Fruit fly (Drosophila melanogaster) whole organism, prepupa: ENCODE measurements around the gene CG44005.

Experiments used
- Blimp-1 ChIP-seq: fragments of 200-800 bp; sonication (Bioruptor generic); optimal IDR thresholded peaks from 3 replicates; lab custom pipeline; 2017; ENCODE audit warnings: missing biosample characterization, missing genetic modification characterization, mild to moderate bottlenecking, moderate library complexity, missing genetic modification reagents
- CG10669 ChIP-seq: fragments of 200-800 bp; sonication (Bioruptor generic); optimal IDR thresholded peaks from 3 replicates; lab custom pipeline; 2018; ENCODE audit warnings: missing biosample characterization, mild to moderate bottlenecking, missing genetic modification characterization, moderate library complexity
- CG11902 ChIP-seq: fragments of 200-800 bp; sonication (Bioruptor generic); optimal IDR thresholded peaks from 3 replicates; lab custom pipeline; 2016; ENCODE audit warnings: missing biosample characterization, missing genetic modification characterization
- CG15336 ChIP-seq: fragments of 200-800 bp; sonication (Bioruptor generic); IDR thresholded peaks from 2 replicates; pipeline ENCODE4 v1.3.6; 2022; ENCODE audit warnings: missing biosample characterization, missing genetic modification characterization
- CG1621 ChIP-seq: fragments of 200-800 bp; sonication (Bioruptor generic); optimal IDR thresholded peaks from 3 replicates; lab custom pipeline; 2018; ENCODE audit warnings: missing biosample characterization, mild to moderate bottlenecking, missing genetic modification characterization
- CG16779 ChIP-seq: fragments of 200-800 bp; sonication (Bioruptor generic); optimal IDR thresholded peaks from 3 replicates; lab custom pipeline; 2017; ENCODE audit warnings: missing biosample characterization, mild to moderate bottlenecking, missing genetic modification characterization
- CG3032 ChIP-seq: fragments of 200-800 bp; optimal IDR thresholded peaks from 2 replicates; lab custom pipeline; 2019; ENCODE audit warnings: missing biosample characterization, mild to moderate bottlenecking, missing genetic modification characterization, moderate library complexity
- CG31627 ChIP-seq: fragments of 200-800 bp; sonication (Bioruptor generic); optimal IDR thresholded peaks from 3 replicates; lab custom pipeline; 2016; ENCODE audit warnings: missing biosample characterization, missing genetic modification characterization
- CG32006 ChIP-seq: fragments of 200-800 bp; sonication (Bioruptor generic); optimal IDR thresholded peaks from 3 replicates; lab custom pipeline; 2017; ENCODE audit warnings: missing biosample characterization, mild to moderate bottlenecking, missing genetic modification characterization
- CG34406 ChIP-seq: fragments of 200-800 bp; sonication (Bioruptor generic); optimal IDR thresholded peaks from 3 replicates; lab custom pipeline; 2016; ENCODE audit warnings: missing biosample characterization, missing genetic modification characterization
- CG3919 ChIP-seq: fragments of 200-800 bp; sonication (Bioruptor generic); optimal IDR thresholded peaks from 3 replicates; lab custom pipeline; 2016; ENCODE audit warnings: missing biosample characterization, missing genetic modification characterization
- CG6792 ChIP-seq: fragments of 200-800 bp; sonication (Bioruptor generic); optimal IDR thresholded peaks from 3 replicates; lab custom pipeline; 2016; ENCODE audit warnings: missing biosample characterization, missing genetic modification characterization
- CG6808 ChIP-seq: fragments of 200-800 bp; sonication (Bioruptor generic); optimal IDR thresholded peaks from 3 replicates; lab custom pipeline; 2017; ENCODE audit warnings: missing biosample characterization, missing genetic modification characterization, mild to moderate bottlenecking, moderate library complexity, missing genetic modification reagents
- CG6854 ChIP-seq: fragments of 200-800 bp; sonication (Bioruptor generic); optimal IDR thresholded peaks from 2 replicates; lab custom pipeline; 2017; ENCODE audit warnings: missing biosample characterization, mild to moderate bottlenecking, missing genetic modification characterization
- CG7368 ChIP-seq: fragments of 200-800 bp; sonication (Bioruptor generic); optimal IDR thresholded peaks from 3 replicates; lab custom pipeline; 2016; ENCODE audit warnings: missing biosample characterization, missing genetic modification characterization
- CG8119 ChIP-seq: fragments of 200-800 bp; sonication (Bioruptor generic); IDR thresholded peaks from 3 replicates; pipeline ENCODE4 v1.3.6; 2022; ENCODE audit warnings: missing biosample characterization, missing genetic modification characterization
- CG8319 ChIP-seq: fragments of 200-800 bp; sonication (Bioruptor generic); optimal IDR thresholded peaks from 3 replicates; lab custom pipeline; 2016; ENCODE audit warnings: missing biosample characterization, missing genetic modification characterization
- CG8632 ChIP-seq: fragments of 200-800 bp; sonication (Bioruptor generic); optimal IDR thresholded peaks from 3 replicates; lab custom pipeline; 2016; ENCODE audit warnings: missing biosample characterization, missing genetic modification characterization
- CG9139 ChIP-seq: fragments of 200-800 bp; sonication (Bioruptor generic); optimal IDR thresholded peaks from 3 replicates; lab custom pipeline; 2017; ENCODE audit warnings: missing biosample characterization, mild to moderate bottlenecking, missing genetic modification characterization
- Eip75B ChIP-seq: fragments of 200-800 bp; sonication (Bioruptor generic); optimal IDR thresholded peaks from 3 replicates; lab custom pipeline; 2016; ENCODE audit warnings: missing biosample characterization, missing genetic modification characterization
- Eip93F ChIP-seq: fragments of 200-800 bp; sonication (Bioruptor generic); optimal IDR thresholded peaks from 2 replicates; lab custom pipeline; 2016; ENCODE audit warnings: missing biosample characterization, mild to moderate bottlenecking, missing genetic modification characterization
- Ets21C ChIP-seq: fragments of 200-800 bp; sonication (Bioruptor generic); optimal IDR thresholded peaks from 3 replicates; lab custom pipeline; 2016; ENCODE audit warnings: missing biosample characterization, missing genetic modification characterization
- Ets96B ChIP-seq: fragments of 200-800 bp; optimal IDR thresholded peaks from 2 replicates; lab custom pipeline; 2019; ENCODE audit warnings: missing biosample characterization, mild to moderate bottlenecking, missing genetic modification characterization, moderate library complexity
- Gug ChIP-seq: fragments of 200-800 bp; sonication (Bioruptor generic); IDR thresholded peaks from 2 replicates; pipeline ENCODE4 v1.3.6; 2022; ENCODE audit warnings: missing biosample characterization, missing genetic modification characterization
- Hr38 ChIP-seq: sonication (Bioruptor generic); optimal IDR thresholded peaks from 2 replicates; lab custom pipeline; 2016; ENCODE audit warnings: missing biosample characterization, missing genetic modification characterization
- Hr39 ChIP-seq: fragments of 200-800 bp; sonication (Bioruptor generic); optimal IDR thresholded peaks from 2 replicates; lab custom pipeline; 2016; ENCODE audit warnings: missing biosample characterization, missing genetic modification characterization
- Hr4 ChIP-seq: fragments of 200-800 bp; sonication (Bioruptor generic); optimal IDR thresholded peaks from 3 replicates; lab custom pipeline; 2016; ENCODE audit warnings: missing biosample characterization, missing genetic modification characterization
- Lpt ChIP-seq: fragments of 200-800 bp; sonication (Bioruptor generic); optimal IDR thresholded peaks from 3 replicates; lab custom pipeline; 2016; ENCODE audit warnings: missing biosample characterization, missing genetic modification characterization
- Met ChIP-seq: fragments of 200-800 bp; sonication (Bioruptor generic); optimal IDR thresholded peaks from 3 replicates; lab custom pipeline; 2016; ENCODE audit warnings: missing biosample characterization, missing genetic modification characterization
- OdsH ChIP-seq: fragments of 200-800 bp; sonication (Bioruptor generic); optimal IDR thresholded peaks from 3 replicates; lab custom pipeline; 2016; ENCODE audit warnings: missing biosample characterization, missing genetic modification characterization
- Smox ChIP-seq: fragments of 200-800 bp; sonication (Bioruptor generic); optimal IDR thresholded peaks from 3 replicates; lab custom pipeline; 2016; ENCODE audit warnings: missing biosample characterization, missing genetic modification characterization
- Sox102F ChIP-seq: fragments of 200-800 bp; sonication (Bioruptor generic); optimal IDR thresholded peaks from 2 replicates; lab custom pipeline; 2016; ENCODE audit warnings: missing biosample characterization, mild to moderate bottlenecking, missing genetic modification characterization
- Sox14 ChIP-seq: fragments of 200-800 bp; sonication (Bioruptor generic); optimal IDR thresholded peaks from 3 replicates; lab custom pipeline; 2016; ENCODE audit warnings: missing biosample characterization, missing genetic modification characterization
- Sox15 ChIP-seq: fragments of 200-800 bp; sonication (Bioruptor generic); optimal IDR thresholded peaks from 3 replicates; lab custom pipeline; 2016; ENCODE audit warnings: missing biosample characterization, missing genetic modification characterization
- achi ChIP-seq: fragments of 200-800 bp; sonication (Bioruptor generic); optimal IDR thresholded peaks from 3 replicates; lab custom pipeline; 2016; ENCODE audit warnings: missing biosample characterization, missing genetic modification characterization
- cyc ChIP-seq: fragments of 200-800 bp; sonication (Bioruptor generic); optimal IDR thresholded peaks from 3 replicates; lab custom pipeline; 2016; ENCODE audit warnings: missing biosample characterization, missing genetic modification characterization
- dac ChIP-seq: fragments of 200-800 bp; sonication (Bioruptor generic); optimal IDR thresholded peaks from 2 replicates; lab custom pipeline; 2017; ENCODE audit warnings: missing biosample characterization, mild to moderate bottlenecking, missing genetic modification characterization
- dsx ChIP-seq: fragments of 200-800 bp; optimal IDR thresholded peaks from 3 replicates; lab custom pipeline; 2019; ENCODE audit warnings: missing biosample characterization, mild to moderate bottlenecking, missing genetic modification characterization, moderate library complexity; ENCODE audit not compliant: poor library complexity, severe bottlenecking
- eg ChIP-seq: fragments of 200-800 bp; sonication (Bioruptor generic); IDR thresholded peaks from 3 replicates; pipeline ENCODE4 v1.3.6; 2022; ENCODE audit warnings: missing biosample characterization, missing genetic modification characterization
- esn ChIP-seq: fragments of 200-800 bp; sonication (Bioruptor generic); optimal IDR thresholded peaks from 2 replicates; lab custom pipeline; 2016; ENCODE audit warnings: missing biosample characterization, mild to moderate bottlenecking, missing genetic modification characterization, moderate library complexity
- fd85E ChIP-seq: fragments of 200-800 bp; sonication (Bioruptor generic); optimal IDR thresholded peaks from 3 replicates; lab custom pipeline; 2016; ENCODE audit warnings: missing biosample characterization, missing genetic modification characterization
- fkh ChIP-seq: fragments of 200-800 bp; sonication (Bioruptor generic); optimal IDR thresholded peaks from 3 replicates; lab custom pipeline; 2017; ENCODE audit warnings: missing biosample characterization, mild to moderate bottlenecking, missing genetic modification characterization, moderate library complexity
- lz ChIP-seq: fragments of 200-800 bp; sonication (Bioruptor generic); optimal IDR thresholded peaks from 3 replicates; lab custom pipeline; 2016; ENCODE audit warnings: missing biosample characterization, missing genetic modification characterization
- net ChIP-seq: fragments of 200-800 bp; sonication (Bioruptor generic); optimal IDR thresholded peaks from 3 replicates; lab custom pipeline; 2016; ENCODE audit warnings: missing biosample characterization, missing genetic modification characterization
- spab ChIP-seq: fragments of 200-800 bp; sonication (Bioruptor generic); optimal IDR thresholded peaks from 2 replicates; lab custom pipeline; 2017; ENCODE audit warnings: missing biosample characterization, mild to moderate bottlenecking, missing genetic modification characterization, missing genetic modification reagents
- ss ChIP-seq, 2 experiments: fragments of 200-800 bp; sonication (Bioruptor generic); optimal IDR thresholded peaks; 2 replicates in 1 of 2; 3 replicates in 1 of 2; lab custom pipeline; 2017 to 2018; ENCODE audit warnings: mild to moderate bottlenecking in 2 of 2, missing biosample characterization in 2 of 2, missing genetic modification characterization in 2 of 2, moderate library complexity in 1 of 2
- svp ChIP-seq: fragments of 200-800 bp; sonication (Bioruptor generic); peaks from one replicate; lab custom pipeline; 2016; ENCODE audit warnings: missing biosample characterization, missing genetic modification characterization
- vri ChIP-seq: fragments of 200-800 bp; sonication (Bioruptor generic); optimal IDR thresholded peaks from 3 replicates; lab custom pipeline; 2016; ENCODE audit warnings: missing biosample characterization, mild to moderate bottlenecking, missing genetic modification characterization

The CG44005 gene

DNA sequence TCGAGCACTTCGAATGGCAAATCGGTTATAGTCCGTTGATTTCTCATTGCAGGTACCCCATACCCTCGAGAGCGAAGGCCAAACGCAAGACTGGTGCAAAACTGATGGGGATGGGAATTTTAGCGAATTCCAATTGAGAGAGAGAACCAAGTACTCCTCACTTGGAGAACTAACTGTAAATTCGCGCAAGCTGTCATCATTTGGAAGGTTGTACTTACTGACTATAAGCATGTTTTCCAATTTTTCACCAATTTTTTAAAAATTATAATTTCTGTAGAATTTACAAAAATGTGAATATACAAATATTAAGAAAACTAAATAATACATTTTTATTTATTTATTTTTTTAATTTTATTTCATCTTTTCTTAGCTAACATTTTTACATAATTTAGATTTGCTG is at the start of gene CG44005:
Gene CG44005 (minus strand): TSS at position 101 of the 400 bp plus-strand sequence.
- no peak for TF ChIP-seq Hr39 (GFP tag; lab: Kevin White, UChicago)

DNA sequence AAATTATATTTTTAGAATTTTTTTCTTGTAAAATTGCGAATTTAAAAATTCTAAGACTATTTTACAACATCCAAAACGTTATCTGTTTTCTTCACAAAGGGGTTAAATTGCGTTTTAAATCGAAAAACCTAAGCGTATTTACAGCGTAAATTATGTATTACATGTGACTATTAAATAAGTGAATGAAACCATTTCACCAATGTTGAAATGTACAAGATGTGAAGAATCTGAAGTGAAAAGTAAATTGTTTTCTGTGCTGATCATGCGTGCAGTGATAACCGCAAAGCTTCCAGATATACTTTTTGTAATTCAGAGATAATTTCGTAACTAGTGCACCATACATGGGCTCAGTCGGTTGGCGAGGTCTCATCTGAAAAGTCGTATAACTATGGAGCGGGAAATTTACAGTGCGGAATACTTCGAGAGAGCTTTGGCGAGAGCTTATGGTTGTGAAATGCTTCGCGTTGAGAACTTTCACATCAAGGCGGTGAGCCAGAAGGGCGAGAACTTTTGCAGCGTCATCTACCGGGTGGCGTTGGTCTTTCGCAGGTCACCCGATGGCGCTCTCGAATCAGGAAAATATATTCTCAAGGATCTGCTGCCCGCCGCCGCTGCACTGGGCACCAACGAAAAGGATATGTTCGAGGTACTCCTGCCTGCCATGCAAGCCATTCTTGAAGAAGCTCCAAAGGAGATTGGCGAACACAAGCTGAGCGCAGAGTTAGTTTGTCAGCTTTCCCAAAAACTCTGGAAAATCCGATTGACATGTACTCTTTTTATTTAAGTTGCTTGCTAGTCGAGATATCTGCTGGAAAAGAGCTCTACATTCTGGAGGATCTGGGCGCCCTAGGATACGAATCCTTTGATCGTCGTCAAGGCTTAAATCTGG is 42.4 kb upstream of the CG44005 start:
- TF ChIP-seq dsx (GFP tag; lab: Kevin White, UChicago) (peak; percentile 18), Ets96B (tag; lab: Kevin White, UChicago) (peak; percentile 51), CG6792 (GFP tag; lab: Kevin White, UChicago) (peak; percentile 55), CG1621 (tag; lab: Kevin White, UChicago) (no peak), ss (GFP tag; optimal IDR thresholded peaks at IDR 0.05; lab: Kevin White, UChicago) (peak in 1 of 2 experiments; percentile 41), Eip75B (GFP tag; lab: Kevin White, UChicago) (peak; percentile 32), OdsH (GFP tag; lab: Kevin White, UChicago) (peak; percentile 49), Met (peak; percentile 64), lz (GFP tag; lab: Kevin White, UChicago) (peak; percentile 45), CG10669 (peak; percentile 63), esn (GFP tag; lab: Kevin White, UChicago) (peak; percentile 30), Gug (GFP tag; lab: Robert Waterston, UW) (no peak; the same call in 1 of the 2 replicates), achi (GFP tag; lab: Kevin White, UChicago) (peak; percentile 61), Hr38 (GFP tag; lab: Kevin White, UChicago) (no peak), CG34406 (GFP tag; lab: Kevin White, UChicago) (peak; percentile 72), CG16779 (tag; lab: Kevin White, UChicago) (no peak), CG11902 (GFP tag; lab: Kevin White, UChicago) (peak; percentile 8), Lpt (peak; percentile 14), Sox14 (GFP tag; lab: Kevin White, UChicago) (peak; percentile 39), spab (GFP tag; lab: Kevin White, UChicago) (no peak), net (no peak), CG6854 (GFP tag; lab: Kevin White, UChicago) (no peak), Hr39 (GFP tag; lab: Kevin White, UChicago) (no peak), eg (GFP tag; lab: Robert Waterston, UW) (peak; percentile 46), CG3032 (peak; percentile 61), CG6808 (peak; percentile 43), Eip93F (GFP tag; lab: Kevin White, UChicago) (no peak), Sox102F (GFP tag; lab: Kevin White, UChicago) (no peak), Smox (GFP tag; lab: Kevin White, UChicago) (peak; percentile 8), Sox15 (GFP tag; lab: Kevin White, UChicago) (peak; percentile 36), CG3919 (GFP tag; lab: Kevin White, UChicago) (peak; percentile 68), Ets21C (peak; percentile 6), svp (peak; percentile 90), CG15336 (GFP tag; lab: Robert Waterston, UW) (peak; percentile 58), cyc (GFP tag; lab: Kevin White, UChicago) (peak; percentile 44), fkh (GFP tag; lab: Kevin White, UChicago) (no peak), Hr4 (GFP tag; lab: Kevin White, UChicago) (peak; percentile 42), CG9139 (no peak), Blimp-1 (GFP tag; lab: Kevin White, UChicago) (no peak), CG8319 (no peak), dac (no peak), CG7368 (GFP tag; lab: Kevin White, UChicago) (peak; percentile 13), vri (GFP tag; lab: Kevin White, UChicago) (peak; percentile 69), CG8632 (GFP tag; lab: Kevin White, UChicago) (peak; percentile 71), fd85E (no peak), CG31627 (GFP tag; lab: Kevin White, UChicago) (peak; percentile 14), CG32006 (GFP tag; lab: Kevin White, UChicago) (peak; percentile 66), CG8119 (no peak)
